Worm (Caenorhabditis elegans) whole organism, late embryonic: Measurements from ENCODE around the gene Y71H2AL.4.

Experiments
- C08G9.2 ChIP-seq: sonication (generic microtip); optimal IDR thresholded peaks from 2 replicates; lab custom pipeline; 2016; ENCODE audit warnings: mild to moderate bottlenecking, missing genetic modification characterization, moderate library complexity, missing compliant biosample characterization
- F13H6.1 ChIP-seq: sonication (generic microtip); optimal IDR thresholded peaks from 2 replicates; lab custom pipeline; 2016; ENCODE audit warnings: missing genetic modification characterization, missing compliant biosample characterization
- ama-1 ChIP-seq: fragments of 150-350 bp; optimal IDR thresholded peaks from 2 replicates; lab custom pipeline; 2014
- ceh-14 ChIP-seq: sonication (generic microtip); optimal IDR thresholded peaks from 2 replicates; lab custom pipeline; 2016; ENCODE audit warnings: missing genotype, missing genetic modification characterization, missing compliant biosample characterization
- che-1 ChIP-seq: sonication (generic microtip); optimal IDR thresholded peaks from 2 replicates; lab custom pipeline; 2016; ENCODE audit warnings: mild to moderate bottlenecking, missing genetic modification characterization, missing compliant biosample characterization
- elt-2 ChIP-seq: sonication (generic microtip); optimal IDR thresholded peaks from 2 replicates; lab custom pipeline; 2016; ENCODE audit warnings: missing genetic modification reagents, missing genetic modification characterization, missing compliant biosample characterization
- hlh-13 ChIP-seq: fragments of 200-800 bp; sonication (Bioruptor generic); optimal IDR thresholded peaks from 2 replicates; lab custom pipeline; 2018; ENCODE audit warnings: mild to moderate bottlenecking, missing genetic modification characterization, missing compliant biosample characterization
- hlh-6 ChIP-seq: sonication (generic microtip); optimal IDR thresholded peaks from 2 replicates; lab custom pipeline; 2016; ENCODE audit warnings: missing genotype, missing genetic modification characterization, missing compliant biosample characterization
- lim-6 ChIP-seq: sonication (generic microtip); optimal IDR thresholded peaks from 2 replicates; lab custom pipeline; 2016; ENCODE audit warnings: missing genetic modification characterization, missing compliant biosample characterization
- nfya-1 ChIP-seq: sonication (generic microtip); optimal IDR thresholded peaks from 2 replicates; lab custom pipeline; 2017; ENCODE audit warnings: missing genetic modification characterization, mild to moderate bottlenecking, missing compliant biosample characterization, antibody characterized with exemption, moderate library complexity
- odd-2 ChIP-seq: sonication (generic microtip); optimal IDR thresholded peaks from 2 replicates; lab custom pipeline; 2017; ENCODE audit warnings: antibody characterized with exemption, mild to moderate bottlenecking, missing genetic modification characterization, missing compliant biosample characterization
- pha-4 ChIP-seq: fragments of 150-350 bp; optimal IDR thresholded peaks from 2 replicates; lab custom pipeline; 2018; ENCODE audit warnings: missing biosample characterization, missing genetic modification reagents, missing genetic modification characterization
- sdc-2 ChIP-seq: sonication (generic microtip); optimal IDR thresholded peaks from 2 replicates; lab custom pipeline; 2016; ENCODE audit warnings: missing genotype, missing genetic modification characterization, missing compliant biosample characterization
- ttx-3 ChIP-seq: sonication (generic microtip); optimal IDR thresholded peaks from 2 replicates; lab custom pipeline; 2016; ENCODE audit warnings: missing genetic modification reagents, missing genetic modification characterization, missing compliant biosample characterization
- unc-3 ChIP-seq, 2 experiments: fragments of 200-800 bp in 1 of 2; sonication (Bioruptor generic) in 1 of 2; sonication (generic microtip) in 1 of 2; conservative IDR thresholded peaks in 1 of 2; optimal IDR thresholded peaks in 1 of 2; 2 replicates each; pipeline versions ENCODE4 v1.3.6 to Lab custom; 2016 to 2022; ENCODE audit warnings: missing compliant biosample characterization in 2 of 2, missing genetic modification characterization in 2 of 2, missing genetic modification reagents in 1 of 2

The Y71H2AL.4 gene

ce11 chrIII:2725221-2726203 is 39.3 kb downstream of the Y71H2AL.4 start, which contains the start of gene cosa-1:
Gene cosa-1 (plus strand): TSS chrIII:2726116.
- TF ChIP-seq unc-3 (GFP tag; conservative IDR thresholded peaks at IDR 0.05; lab: Robert Waterston, UW) (no peak), unc-3 (tag; optimal IDR thresholded peaks at IDR 0.05; lab: Kevin White, UChicago) (no peak), nfya-1 (tag; lab: Kevin White, UChicago) (no peak)

ce11 chrIII:2733606-2734183 is 47.5 kb downstream of the Y71H2AL.4 start, which contains the start of gene Y71H2AM.12:
Gene Y71H2AM.12 (minus strand): TSS chrIII:2734091.
- no peak for TF ChIP-seq che-1 (tag; lab: Kevin White, UChicago)
- TF ChIP-seq lim-6 (tag; lab: Kevin White, UChicago), result no peak
- no peak for TF ChIP-seq pha-4 (tag; lab: Kevin White, UChicago)
- TF ChIP-seq F13H6.1 (tag; lab: Kevin White, UChicago), result no peak
- TF ChIP-seq C08G9.2 (tag; lab: Kevin White, UChicago), result no peak
- no peak for TF ChIP-seq hlh-6 (tag; lab: Kevin White, UChicago)
- no peak for TF ChIP-seq odd-2 (tag; lab: Kevin White, UChicago)
- no peak for TF ChIP-seq sdc-2 (tag; lab: Kevin White, UChicago)
- no peak for TF ChIP-seq elt-2 (tag; lab: Kevin White, UChicago)
- no peak for TF ChIP-seq ama-1
- no peak for TF ChIP-seq ttx-3 (tag; lab: Kevin White, UChicago)
- TF ChIP-seq hlh-13 (GFP tag; lab: Kevin White, UChicago), result no peak
- TF ChIP-seq ceh-14 (tag; lab: Kevin White, UChicago), result no peak
- TF ChIP-seq, all 69 proteins: peak for 0
